Worm (Caenorhabditis elegans): ENCODE results near the gene lgc-43.

Gene lgc-43

DNA sequence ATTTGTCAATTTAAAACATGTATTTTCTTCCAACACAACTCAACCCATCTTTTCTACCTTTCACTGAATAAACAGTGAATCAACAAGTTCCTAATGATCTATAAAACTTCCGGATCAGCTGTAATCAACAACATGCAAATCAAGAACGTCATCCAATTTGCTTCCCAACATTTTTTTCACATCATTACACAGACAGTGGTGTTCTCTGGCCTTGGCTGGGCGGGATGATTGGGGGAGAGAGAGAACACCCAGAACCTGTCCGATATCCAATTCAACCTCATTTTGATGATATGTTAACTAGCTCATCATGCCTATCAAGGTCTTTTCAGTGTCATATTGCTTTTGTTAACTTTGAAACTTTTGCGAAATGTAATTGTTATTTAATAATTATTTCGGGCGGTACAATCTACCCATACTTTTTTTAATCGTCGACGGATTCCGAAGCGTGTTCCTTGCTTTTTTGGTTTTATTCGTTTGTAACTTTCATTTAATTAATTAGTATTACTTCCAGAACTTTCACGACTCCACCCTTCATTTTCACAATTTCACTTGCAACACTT is 36.5 kb downstream of the lgc-43 start, which contains the start of gene ptr-14:
ptr-14 (plus strand) TSS at position 510 of the 560 bp plus-strand sequence.
- TF ChIP-seq nhr-85 (tag) (peak; percentile 50), ceh-8 (GFP tag; optimal IDR thresholded peaks at IDR 0.05) (no peak)

DNA sequence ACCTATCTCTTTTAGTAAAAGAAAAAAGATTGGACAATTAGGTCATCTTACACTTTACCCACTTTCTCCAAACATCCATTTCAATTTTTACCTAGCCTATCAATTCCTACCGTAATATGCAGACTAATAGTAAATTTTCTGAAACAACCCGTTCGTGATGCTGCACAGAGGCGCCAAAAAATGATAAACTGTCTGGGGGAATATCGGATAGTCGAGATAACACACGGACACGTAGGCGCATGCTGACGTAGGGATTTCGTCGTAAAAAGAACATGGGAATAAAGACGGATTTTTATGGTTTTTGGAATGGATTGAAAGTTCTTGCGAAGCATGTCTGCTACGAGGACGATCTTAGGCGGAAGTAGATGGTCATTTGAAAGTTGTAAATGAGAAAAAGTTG is 37.9 kb downstream of the lgc-43 start:
- TF ChIP-seq fkh-8 (tag; optimal IDR thresholded peaks at IDR 0.05) (no peak), efl-1 (optimal IDR thresholded peaks at IDR 0.05) (no peak), efl-1 (GFP tag; optimal IDR thresholded peaks at IDR 0.05 in 1 of 2) (peak in 1 of 2 experiments; percentile 21), blmp-1 (tag; optimal IDR thresholded peaks at IDR 0.05) (peak; percentile 76), pqm-1 (tag; optimal IDR thresholded peaks at IDR 0.05) (no peak), egl-13 (tag; optimal IDR thresholded peaks at IDR 0.05) (no peak), nhr-19 (GFP tag; conservative IDR thresholded peaks at IDR 0.05) (no peak), C04F5.9 (tag; optimal IDR thresholded peaks at IDR 0.05) (no peak), ztf-11 (tag; optimal IDR thresholded peaks at IDR 0.05) (no peak), rnt-1 (tag; optimal IDR thresholded peaks at IDR 0.05) (no peak), elt-3 (tag; optimal IDR thresholded peaks at IDR 0.05) (peak in 1 of 6 experiments; percentile 57)

DNA sequence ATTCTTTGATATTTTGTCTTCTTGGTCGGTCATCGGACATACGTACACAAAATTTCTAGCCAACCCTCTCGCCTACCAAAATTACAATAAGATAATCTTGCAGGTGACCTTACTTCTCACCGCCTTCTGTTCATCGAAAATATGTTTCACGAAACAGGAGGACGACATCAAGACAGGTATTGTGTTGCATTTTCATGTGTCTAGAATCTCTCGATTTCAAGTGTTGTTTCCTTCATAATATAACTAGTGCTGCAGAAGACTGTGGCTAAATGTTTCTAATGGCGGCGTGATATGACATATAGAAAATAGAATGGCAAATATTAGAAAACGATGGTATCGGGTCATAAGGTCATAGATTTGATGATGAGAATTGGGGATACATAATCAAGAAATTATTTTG is 38.6 kb downstream of the lgc-43 start:
- TF ChIP-seq dsc-1 (tag; optimal IDR thresholded peaks at IDR 0.05) (no peak), nhr-77 (tag; optimal IDR thresholded peaks at IDR 0.05) (no peak), nhr-11 (tag; optimal IDR thresholded peaks at IDR 0.05) (no peak), unc-86 (tag; optimal IDR thresholded peaks at IDR 0.05) (no peak), ets-5 (GFP tag; IDR thresholded peaks at IDR 0.05) (no peak), ceh-88 (GFP tag; IDR thresholded peaks at IDR 0.05) (no peak), zip-4 (GFP tag; optimal IDR thresholded peaks at IDR 0.05) (no peak), efl-1 (optimal IDR thresholded peaks at IDR 0.05) (no peak), efl-1 (GFP tag; optimal IDR thresholded peaks at IDR 0.05 in 1 of 2) (peak in 1 of 2 experiments; percentile 18), egl-27 (tag; optimal IDR thresholded peaks at IDR 0.05) (no peak), pqm-1 (tag; optimal IDR thresholded peaks at IDR 0.05) (no peak), alr-1 (tag; optimal IDR thresholded peaks at IDR 0.05; ENCODE audit: borderline replicate concordance) (no peak), ama-1 (optimal IDR thresholded peaks at IDR 0.05) (no peak), egl-13 (tag; optimal IDR thresholded peaks at IDR 0.05) (no peak), tbx-2 (tag; optimal IDR thresholded peaks at IDR 0.05) (no peak), ceh-90 (tag; optimal IDR thresholded peaks at IDR 0.05) (no peak), zag-1 (tag; optimal IDR thresholded peaks at IDR 0.05) (no peak), Y116A8C.19 (tag; optimal IDR thresholded peaks at IDR 0.05; ENCODE audit: borderline replicate concordance) (no peak), grh-1 (GFP tag; IDR thresholded peaks at IDR 0.05) (no peak), tlp-1 (tag; optimal IDR thresholded peaks at IDR 0.05) (no peak), fkh-4 (tag; optimal IDR thresholded peaks at IDR 0.05; ENCODE audit: borderline replicate concordance) (no peak), ztf-11 (tag; optimal IDR thresholded peaks at IDR 0.05) (no peak), lin-15B (tag; optimal IDR thresholded peaks at IDR 0.05) (no peak), nhr-20 (tag; optimal IDR thresholded peaks at IDR 0.05) (peak; percentile 50), snu-23 (GFP tag; optimal IDR thresholded peaks at IDR 0.05) (peak; percentile 24), unc-62 (GFP tag; optimal IDR thresholded peaks at IDR 0.05) (no peak), nhr-76 (tag; optimal IDR thresholded peaks at IDR 0.05) (no peak), unc-30 (tag; optimal IDR thresholded peaks at IDR 0.05) (no peak), nhr-28 (tag; optimal IDR thresholded peaks at IDR 0.05) (no peak), nhr-90 (tag; optimal IDR thresholded peaks at IDR 0.05; ENCODE audit: poor library complexity) (no peak), mdl-1 (tag; optimal IDR thresholded peaks at IDR 0.05) (no peak), nhr-85 (tag) (peak; percentile 66), mab-9 (GFP tag; IDR thresholded peaks at IDR 0.05) (no peak), dpl-1 (GFP tag; optimal IDR thresholded peaks at IDR 0.05) (no peak), nhr-47 (tag; optimal IDR thresholded peaks at IDR 0.05) (no peak), ces-1 (GFP tag; optimal IDR thresholded peaks at IDR 0.05) (no peak), lin-13 (GFP tag; optimal IDR thresholded peaks at IDR 0.05) (no peak), ceh-63 (GFP tag; optimal IDR thresholded peaks at IDR 0.05) (no peak), aly-2 (tag; optimal IDR thresholded peaks at IDR 0.05) (no peak), sup-37 (GFP tag; optimal IDR thresholded peaks at IDR 0.05) (no peak), lin-39 (tag; optimal IDR thresholded peaks at IDR 0.05) (no peak), mep-1 (tag; optimal IDR thresholded peaks at IDR 0.05) (no peak)

All from whole organism, L1 larva.